Worm (Caenorhabditis elegans) whole organism, L1 larva: ENCODE data around the gene fil-2.

Source experiments
- C16A3.4 ChIP-seq: fragments of 150-350 bp; optimal IDR thresholded peaks from 2 replicates; lab custom pipeline; 2014; ENCODE audit warnings: missing biosample characterization, missing genetic modification characterization
- Y116A8C.19 ChIP-seq: sonication (generic microtip); optimal IDR thresholded peaks from 2 replicates; lab custom pipeline; 2016; ENCODE audit warnings: missing compliant biosample characterization, missing genetic modification characterization, borderline replicate concordance
- blmp-1 ChIP-seq: fragments of 150-350 bp; optimal IDR thresholded peaks from 2 replicates; lab custom pipeline; 2014; ENCODE audit warnings: missing biosample characterization, missing genetic modification characterization
- ceh-8 ChIP-seq: fragments of 200-800 bp; sonication (Bioruptor generic); optimal IDR thresholded peaks from 2 replicates; lab custom pipeline; 2018; ENCODE audit warnings: mild to moderate bottlenecking, missing genetic modification characterization, moderate library complexity, missing compliant biosample characterization
- ceh-88 ChIP-seq: fragments of 200-800 bp; sonication (Bioruptor generic); IDR thresholded peaks from 2 replicates; pipeline ENCODE4 v1.3.6; 2022; ENCODE audit warnings: missing genetic modification characterization, missing compliant biosample characterization
- ceh-90 ChIP-seq: sonication (generic microtip); optimal IDR thresholded peaks from 2 replicates; lab custom pipeline; 2016; ENCODE audit warnings: missing genetic modification characterization, missing compliant biosample characterization
- dpl-1 ChIP-seq, 3 experiments: fragments of 150-350 bp in 2 of 3; sonication (generic microtip) in 1 of 3; optimal IDR thresholded peaks; 2 replicates each; lab custom pipeline; 2014 to 2017; ENCODE audit warnings: missing biosample characterization in 3 of 3, missing genetic modification characterization in 3 of 3, missing genetic modification reagents in 3 of 3
- dsc-1 ChIP-seq: sonication (generic microtip); optimal IDR thresholded peaks from 2 replicates; lab custom pipeline; 2016; ENCODE audit warnings: mild to moderate bottlenecking, missing genetic modification characterization, missing compliant biosample characterization
- efl-1 ChIP-seq, 4 experiments: fragments of 150-350 bp; optimal IDR thresholded peaks in 3 of 4; peaks in 1 of 4; 1 replicate in 1 of 4; 2 replicates in 3 of 4; lab custom pipeline; 2014; ENCODE audit warnings: missing biosample characterization in 2 of 4, missing genetic modification characterization in 2 of 4, missing genetic modification reagents in 2 of 4
- efl-3 ChIP-seq: fragments of 200-800 bp; sonication (Bioruptor generic); optimal IDR thresholded peaks from 2 replicates; lab custom pipeline; 2018; ENCODE audit warnings: mild to moderate bottlenecking, missing genetic modification characterization, missing compliant biosample characterization
- elt-3 ChIP-seq, 6 experiments: fragments of 150-350 bp in 1 of 6; sonication (generic microtip); optimal IDR thresholded peaks; 2 replicates each; lab custom pipeline; 2017 to 2018; ENCODE audit warnings: missing biosample characterization in 6 of 6, missing genetic modification characterization in 6 of 6, inconsistent platforms in 1 of 6
- ets-5 ChIP-seq: fragments of 200-800 bp; sonication (Bioruptor generic); IDR thresholded peaks from 2 replicates; pipeline ENCODE4 v1.3.6; 2022; ENCODE audit warnings: missing genetic modification characterization, missing compliant biosample characterization
- fkh-10 ChIP-seq: sonication (generic microtip); optimal IDR thresholded peaks from 2 replicates; lab custom pipeline; 2017; ENCODE audit warnings: missing biosample characterization, missing genetic modification reagents, missing genetic modification characterization
- grh-1 ChIP-seq: fragments of 200-800 bp; sonication (Bioruptor generic); IDR thresholded peaks from 2 replicates; pipeline ENCODE4 v1.3.6; 2022; ENCODE audit warnings: missing genetic modification reagents, missing genetic modification characterization, missing compliant biosample characterization
- hlh-4 ChIP-seq: sonication (generic microtip); optimal IDR thresholded peaks from 2 replicates; lab custom pipeline; 2016; ENCODE audit warnings: mild to moderate bottlenecking, missing genetic modification characterization, missing compliant biosample characterization
- irx-1 ChIP-seq: sonication (generic microtip); optimal IDR thresholded peaks from 2 replicates; lab custom pipeline; 2016; ENCODE audit warnings: missing genetic modification characterization, missing compliant biosample characterization
- isw-1 ChIP-seq: fragments of 200-800 bp; sonication (Bioruptor generic); IDR thresholded peaks from 2 replicates; pipeline ENCODE4 v1.3.6; 2022; ENCODE audit warnings: missing genetic modification characterization, missing compliant biosample characterization
- lin-13 ChIP-seq: fragments of 150-350 bp; optimal IDR thresholded peaks from 2 replicates; lab custom pipeline; 2014; ENCODE audit warnings: missing biosample characterization, missing genetic modification reagents, missing genetic modification characterization
- lin-14 ChIP-seq: fragments of 200-800 bp; sonication (Bioruptor generic); optimal IDR thresholded peaks from 2 replicates; lab custom pipeline; 2018; ENCODE audit warnings: mild to moderate bottlenecking, missing genetic modification characterization, moderate library complexity, missing compliant biosample characterization
- lin-15B ChIP-seq: fragments of 150-350 bp; sonication (generic microtip); optimal IDR thresholded peaks from 3 replicates; lab custom pipeline; 2014; ENCODE audit warnings: missing biosample characterization, missing genetic modification characterization
- lin-35 ChIP-seq, 2 experiments: fragments of 150-350 bp; optimal IDR thresholded peaks; 2 replicates each; lab custom pipeline; 2014; ENCODE audit warnings: missing biosample characterization in 2 of 2, missing genetic modification characterization in 2 of 2, missing genetic modification reagents in 2 of 2
- mdl-1 ChIP-seq, 2 experiments: fragments of 150-350 bp; optimal IDR thresholded peaks; 2 replicates each; lab custom pipeline; 2014 to 2017; ENCODE audit warnings: missing biosample characterization in 2 of 2, missing genetic modification characterization in 2 of 2, inconsistent platforms in 1 of 2
- mef-2 ChIP-seq: fragments of 150-350 bp; optimal IDR thresholded peaks from 2 replicates; lab custom pipeline; 2014; ENCODE audit warnings: missing biosample characterization, missing genetic modification characterization
- mep-1 ChIP-seq: fragments of 150-350 bp; optimal IDR thresholded peaks from 2 replicates; lab custom pipeline; 2014; ENCODE audit warnings: missing biosample characterization, missing genetic modification characterization
- nhr-11 ChIP-seq: fragments of 150-350 bp; optimal IDR thresholded peaks from 2 replicates; lab custom pipeline; 2014; ENCODE audit warnings: missing biosample characterization, missing genetic modification characterization
- nhr-12 ChIP-seq: sonication (generic microtip); optimal IDR thresholded peaks from 2 replicates; lab custom pipeline; 2017; ENCODE audit warnings: missing biosample characterization, missing genetic modification characterization
- nhr-19 ChIP-seq: fragments of 200-800 bp; sonication (Bioruptor generic); conservative IDR thresholded peaks from 2 replicates; pipeline ENCODE4 v1.3.6; 2022; ENCODE audit warnings: missing genetic modification characterization, missing compliant biosample characterization
- nhr-20 ChIP-seq: sonication (generic microtip); optimal IDR thresholded peaks from 2 replicates; lab custom pipeline; 2016; ENCODE audit warnings: mild to moderate bottlenecking, missing genetic modification characterization, missing compliant biosample characterization
- nhr-237 ChIP-seq: fragments of 150-350 bp; optimal IDR thresholded peaks from 2 replicates; lab custom pipeline; 2014; ENCODE audit warnings: missing biosample characterization, missing genetic modification characterization
- nhr-28 ChIP-seq: fragments of 150-350 bp; optimal IDR thresholded peaks from 2 replicates; lab custom pipeline; 2014; ENCODE audit warnings: missing biosample characterization, missing genetic modification characterization
- nhr-71 ChIP-seq: sonication (generic microtip); optimal IDR thresholded peaks from 2 replicates; lab custom pipeline; 2016; ENCODE audit warnings: mild to moderate bottlenecking, missing genetic modification characterization, moderate library complexity, missing compliant biosample characterization
- nhr-76 ChIP-seq: sonication (generic microtip); optimal IDR thresholded peaks from 2 replicates; lab custom pipeline; 2017; ENCODE audit warnings: missing biosample characterization, missing genetic modification characterization
- nhr-77 ChIP-seq: fragments of 150-350 bp; optimal IDR thresholded peaks from 2 replicates; lab custom pipeline; 2014; ENCODE audit warnings: missing biosample characterization, missing genetic modification characterization
- nhr-84 ChIP-seq: sonication (generic microtip); optimal IDR thresholded peaks from 2 replicates; lab custom pipeline; 2017; ENCODE audit warnings: missing biosample characterization, missing genetic modification characterization
- nhr-85 ChIP-seq: sonication (generic microtip); peaks from one replicate; lab custom pipeline; 2016; ENCODE audit warnings: missing genetic modification characterization, inconsistent platforms, missing compliant biosample characterization
- nhr-90 ChIP-seq: sonication (generic microtip); optimal IDR thresholded peaks from 2 replicates; lab custom pipeline; 2016; ENCODE audit warnings: mild to moderate bottlenecking, missing genetic modification characterization, missing compliant biosample characterization; ENCODE audit not compliant: poor library complexity
- pax-3 ChIP-seq: fragments of 200-800 bp; sonication (Bioruptor generic); optimal IDR thresholded peaks from 2 replicates; lab custom pipeline; 2018; ENCODE audit warnings: mild to moderate bottlenecking, missing genetic modification characterization, moderate library complexity, missing compliant biosample characterization
- rnt-1 ChIP-seq: sonication (generic microtip); optimal IDR thresholded peaks from 2 replicates; lab custom pipeline; 2016; ENCODE audit warnings: mild to moderate bottlenecking, missing genetic modification characterization, moderate library complexity, missing compliant biosample characterization
- snu-23 ChIP-seq: sonication (generic microtip); optimal IDR thresholded peaks from 2 replicates; lab custom pipeline; 2016; ENCODE audit warnings: missing genetic modification characterization, missing compliant biosample characterization
- sox-4 ChIP-seq: sonication (generic microtip); optimal IDR thresholded peaks from 2 replicates; lab custom pipeline; 2016; ENCODE audit warnings: missing genetic modification characterization, missing compliant biosample characterization
- sup-37 ChIP-seq: fragments of 200-800 bp; sonication (Bioruptor generic); optimal IDR thresholded peaks from 2 replicates; lab custom pipeline; 2018; ENCODE audit warnings: mild to moderate bottlenecking, missing genetic modification characterization, missing compliant biosample characterization
- tlp-1 ChIP-seq: fragments of 150-350 bp; optimal IDR thresholded peaks from 2 replicates; lab custom pipeline; 2014; ENCODE audit warnings: missing biosample characterization, missing genetic modification characterization
- vab-15 ChIP-seq: sonication (generic microtip); optimal IDR thresholded peaks from 2 replicates; lab custom pipeline; 2017; ENCODE audit warnings: missing genotype, mild to moderate bottlenecking, missing genetic modification characterization, missing compliant biosample characterization
- ztf-4 ChIP-seq: fragments of 150-350 bp; optimal IDR thresholded peaks from 2 replicates; lab custom pipeline; 2014; ENCODE audit warnings: missing biosample characterization, missing genetic modification characterization

The fil-2 gene

ce11 chrV:6319358-6319757 is 40.5 kb downstream of the fil-2 start (continued):
- no peak for TF ChIP-seq sox-4 (tag; lab: Kevin White, UChicago)
- TF ChIP-seq nhr-84 (tag; lab: Kevin White, UChicago): no peak
- peak; percentile 31 for TF ChIP-seq snu-23 (GFP tag; lab: Kevin White, UChicago)
- no peak for TF ChIP-seq irx-1 (tag; lab: Kevin White, UChicago)
- peak; percentile 65 for TF ChIP-seq lin-14 (GFP tag; lab: Kevin White, UChicago)
- TF ChIP-seq nhr-90 (tag; lab: Kevin White, UChicago): peak; percentile 26
- TF ChIP-seq fkh-10: no peak
- TF ChIP-seq isw-1 (GFP tag; lab: Robert Waterston, UW): no peak
- TF ChIP-seq ceh-8 (GFP tag; lab: Kevin White, UChicago): no peak
- TF ChIP-seq C16A3.4: no peak
- TF ChIP-seq efl-3: no peak
- TF ChIP-seq tlp-1 (tag; lab: Kevin White, UChicago): no peak
- TF ChIP-seq efl-1 (optimal IDR thresholded peaks at IDR 0.05; lab: Kevin White, UChicago): no peak
- no peak for TF ChIP-seq efl-1 (GFP tag; optimal IDR thresholded peaks at IDR 0.05 in 1 of 2; lab: Kevin White, UChicago)

- TF ChIP-seq mef-2 (tag; lab: Kevin White, UChicago): no peak
- peak in 1 of 6 experiments; percentile 22 for TF ChIP-seq elt-3 (tag; optimal IDR thresholded peaks at IDR 0.05; lab: Kevin White, UChicago)
- no peak for TF ChIP-seq ztf-4
Measured at ce11 chrV:6321280-6321679, 42.4 kb downstream of the fil-2 start.

- TF ChIP-seq fkh-10 (no peak), nhr-20 (peak; percentile 59), snu-23 (GFP tag; lab: Kevin White, UChicago) (peak; percentile 39), sup-37 (GFP tag; lab: Kevin White, UChicago) (no peak), ceh-88 (GFP tag; lab: Robert Waterston, UW) (no peak), elt-3 (tag; optimal IDR thresholded peaks at IDR 0.05; lab: Kevin White, UChicago) (no peak), mep-1 (tag; lab: Kevin White, UChicago) (no peak), efl-3 (no peak), nhr-85 (tag; lab: Kevin White, UChicago) (peak; percentile 78), ztf-4 (no peak), mef-2 (tag; lab: Kevin White, UChicago) (no peak), lin-14 (GFP tag; lab: Kevin White, UChicago) (peak; percentile 33), efl-1 (optimal IDR thresholded peaks at IDR 0.05; lab: Kevin White, UChicago) (no peak), efl-1 (GFP tag; optimal IDR thresholded peaks at IDR 0.05 in 1 of 2; lab: Kevin White, UChicago) (no peak), mdl-1 (tag; optimal IDR thresholded peaks at IDR 0.05; lab: Kevin White, UChicago) (no peak), blmp-1 (tag; lab: Kevin White, UChicago) (peak; percentile 53), nhr-76 (no peak), grh-1 (GFP tag; lab: Robert Waterston, UW) (peak; percentile 64; the same call in 1 of the 2 replicates), lin-13 (GFP tag; lab: Kevin White, UChicago) (no peak), lin-15B (tag; lab: Kevin White, UChicago) (no peak), isw-1 (GFP tag; lab: Robert Waterston, UW) (no peak), nhr-12 (no peak), nhr-71 (tag; lab: Kevin White, UChicago) (peak; percentile 28), ceh-90 (no peak), dpl-1 (GFP tag; optimal IDR thresholded peaks at IDR 0.05; lab: Kevin White, UChicago) (no peak)
Measured at ce11 chrV:6321733-6322198, 42.9 kb downstream of the fil-2 start, which contains the start of gene T28C12.15. TSS of gene T28C12.15 (minus strand) at chrV:6321783.

ce11 chrV:6322749-6323367 is 44.0 kb downstream of the fil-2 start:
- TF ChIP-seq pax-3 (tag; lab: Kevin White, UChicago): no peak
- TF ChIP-seq rnt-1 (tag; lab: Kevin White, UChicago): no peak
- TF ChIP-seq lin-35 (GFP tag; optimal IDR thresholded peaks at IDR 0.05; lab: Kevin White, UChicago): peak in 1 of 2 experiments; percentile 65
- peak in 1 of 3 experiments; percentile 22 for TF ChIP-seq dpl-1 (GFP tag; optimal IDR thresholded peaks at IDR 0.05; lab: Kevin White, UChicago)
- TF ChIP-seq nhr-85 (tag; lab: Kevin White, UChicago): peak; percentile 96
- TF ChIP-seq ets-5 (GFP tag; lab: Robert Waterston, UW): no peak
- no peak for TF ChIP-seq mef-2 (tag; lab: Kevin White, UChicago)
- TF ChIP-seq dsc-1 (tag; lab: Kevin White, UChicago): no peak
- no peak for TF ChIP-seq isw-1 (GFP tag; lab: Robert Waterston, UW)
- no peak for TF ChIP-seq nhr-11 (tag; lab: Kevin White, UChicago)
- no peak for TF ChIP-seq nhr-90 (tag; lab: Kevin White, UChicago)
- TF ChIP-seq elt-3 (tag; optimal IDR thresholded peaks at IDR 0.05; lab: Kevin White, UChicago): peak in 5 of 6 experiments; percentile 14 to 69 (median 56)
- TF ChIP-seq nhr-237: no peak
- no peak for TF ChIP-seq Y116A8C.19 (tag; lab: Kevin White, UChicago)
- TF ChIP-seq nhr-19 (GFP tag; lab: Robert Waterston, UW): peak; percentile 36; the same call in 1 of the 2 replicates
- TF ChIP-seq nhr-28: no peak
- no peak for TF ChIP-seq hlh-4 (tag; lab: Kevin White, UChicago)
- TF ChIP-seq efl-1 (optimal IDR thresholded peaks at IDR 0.05; lab: Kevin White, UChicago): no peak
- TF ChIP-seq efl-1 (GFP tag; optimal IDR thresholded peaks at IDR 0.05 in 1 of 2; lab: Kevin White, UChicago): no peak
- no peak for TF ChIP-seq nhr-77 (tag; lab: Kevin White, UChicago)
- TF ChIP-seq nhr-76: no peak
- TF ChIP-seq vab-15 (tag; lab: Kevin White, UChicago): no peak
